Fruit fly (Drosophila melanogaster) S2 (cell line): ENCODE data around the gene mRpL20.

Experiments
- CG8478 ChIP-seq: fragments of >200 bp; optimal IDR thresholded peaks from 2 replicates; lab custom pipeline; 2018
- CTCF ChIP-seq, 2 experiments: fragments of >200 bp; optimal IDR thresholded peaks; 2 replicates each; lab custom pipeline; 2018

The mRpL20 gene

dm6 chr3L:13015195-13015822 lies 2.4 kb downstream of the mRpL20 start, which contains the start of gene MICAL-like:
TSS of gene MICAL-like (minus strand) at chr3L:13015332.
- TF ChIP-seq CTCF (optimal IDR thresholded peaks at IDR 0.05; lab: Kevin White, UChicago) = no peak
- no peak for TF ChIP-seq CG8478

- no peak for TF ChIP-seq CG8478
- no peak for TF ChIP-seq CTCF (optimal IDR thresholded peaks at IDR 0.05; lab: Kevin White, UChicago)
These were observed 3.0 kb downstream of the mRpL20 start for dm6 chr3L:13014693-13015092.

dm6 chr3L:13011511-13011910 lies 6.2 kb downstream of the mRpL20 start, which contains the start of gene Cul6:
TSS of gene Cul6 (minus strand) at chr3L:13011685.
- TF ChIP-seq CTCF (optimal IDR thresholded peaks at IDR 0.05; lab: Kevin White, UChicago) (no peak), CG8478 (no peak)

dm6 chr3L:13007946-13008462 lies 9.7 kb downstream of the mRpL20 start:
- TF ChIP-seq CG8478 (no peak), CTCF (optimal IDR thresholded peaks at IDR 0.05; lab: Kevin White, UChicago) (no peak)

- TF ChIP-seq CG8478 (no peak), CTCF (optimal IDR thresholded peaks at IDR 0.05; lab: Kevin White, UChicago) (peak in 1 of 2 experiments; percentile 30)
These were observed 11.2 kb downstream of the mRpL20 start, which contains the start of gene CG11263 for dm6 chr3L:13006490-13006889. TSS of gene CG11263 (plus strand) at chr3L:13006817.

- no peak for TF ChIP-seq CG8478
- no peak for TF ChIP-seq CTCF (optimal IDR thresholded peaks at IDR 0.05; lab: Kevin White, UChicago)
These were observed 22.8 kb downstream of the mRpL20 start, which contains the start of gene CG11262 for dm6 chr3L:12994835-12995234. TSS of gene CG11262 (plus strand) at chr3L:12995135.

dm6 chr3L:12972259-12972658 lies 45.4 kb downstream of the mRpL20 start, which contains the start of the genes CG10748 and CG10749:
TSS of gene CG10748 (minus strand) at chr3L:12972359.
TSS of gene CG10749 (plus strand) at chr3L:12972474.
- no peak for TF ChIP-seq CG8478
- TF ChIP-seq CTCF (optimal IDR thresholded peaks at IDR 0.05; lab: Kevin White, UChicago) = no peak

- TF ChIP-seq CTCF (optimal IDR thresholded peaks at IDR 0.05; lab: Kevin White, UChicago) (no peak), CG8478 (no peak)
These were observed 50.0 kb downstream of the mRpL20 start, which contains the start of gene Or69a for dm6 chr3L:12967633-12968032. TSS of gene Or69a (minus strand) at chr3L:12967733.
